Fruit fly (Drosophila melanogaster) whole organism, prepupa: ENCODE results near the gene Bub1.

Experiments used
- Blimp-1 ChIP-seq: fragments of 200-800 bp; sonication (Bioruptor generic); optimal IDR thresholded peaks from 3 replicates; lab custom pipeline; 2017; ENCODE audit warnings: missing biosample characterization, missing genetic modification characterization, mild to moderate bottlenecking, moderate library complexity, missing genetic modification reagents
- CG10631 ChIP-seq: fragments of 200-800 bp; sonication (Bioruptor generic); optimal IDR thresholded peaks from 2 replicates; lab custom pipeline; 2016; ENCODE audit warnings: missing biosample characterization, missing genetic modification characterization
- CG10669 ChIP-seq: fragments of 200-800 bp; sonication (Bioruptor generic); optimal IDR thresholded peaks from 3 replicates; lab custom pipeline; 2018; ENCODE audit warnings: missing biosample characterization, mild to moderate bottlenecking, missing genetic modification characterization, moderate library complexity
- CG11294 ChIP-seq: fragments of 200-800 bp; sonication (Bioruptor generic); IDR thresholded peaks from 2 replicates; pipeline ENCODE4 v1.3.6; 2022; ENCODE audit warnings: missing biosample characterization, missing genetic modification characterization
- CG11762 ChIP-seq: fragments of 200-800 bp; sonication (Bioruptor generic); optimal IDR thresholded peaks from 3 replicates; lab custom pipeline; 2016; ENCODE audit warnings: missing biosample characterization, missing genetic modification characterization; ENCODE audit not compliant: insufficient read depth
- CG15336 ChIP-seq: fragments of 200-800 bp; sonication (Bioruptor generic); IDR thresholded peaks from 2 replicates; pipeline ENCODE4 v1.3.6; 2022; ENCODE audit warnings: missing biosample characterization, missing genetic modification characterization
- CG16779 ChIP-seq: fragments of 200-800 bp; sonication (Bioruptor generic); optimal IDR thresholded peaks from 3 replicates; lab custom pipeline; 2017; ENCODE audit warnings: missing biosample characterization, mild to moderate bottlenecking, missing genetic modification characterization
- CG3032 ChIP-seq: fragments of 200-800 bp; optimal IDR thresholded peaks from 2 replicates; lab custom pipeline; 2019; ENCODE audit warnings: missing biosample characterization, mild to moderate bottlenecking, missing genetic modification characterization, moderate library complexity
- CG31627 ChIP-seq: fragments of 200-800 bp; sonication (Bioruptor generic); optimal IDR thresholded peaks from 3 replicates; lab custom pipeline; 2016; ENCODE audit warnings: missing biosample characterization, missing genetic modification characterization
- CG32006 ChIP-seq: fragments of 200-800 bp; sonication (Bioruptor generic); optimal IDR thresholded peaks from 3 replicates; lab custom pipeline; 2017; ENCODE audit warnings: missing biosample characterization, mild to moderate bottlenecking, missing genetic modification characterization
- CG34406 ChIP-seq: fragments of 200-800 bp; sonication (Bioruptor generic); optimal IDR thresholded peaks from 3 replicates; lab custom pipeline; 2016; ENCODE audit warnings: missing biosample characterization, missing genetic modification characterization
- CG3919 ChIP-seq: fragments of 200-800 bp; sonication (Bioruptor generic); optimal IDR thresholded peaks from 3 replicates; lab custom pipeline; 2016; ENCODE audit warnings: missing biosample characterization, missing genetic modification characterization
- CG4318 ChIP-seq: fragments of 200-800 bp; sonication (Bioruptor generic); optimal IDR thresholded peaks from 3 replicates; lab custom pipeline; 2017; ENCODE audit warnings: missing biosample characterization, mild to moderate bottlenecking, missing genetic modification characterization
- CG6163 ChIP-seq: fragments of 200-800 bp; sonication (Bioruptor generic); IDR thresholded peaks from 3 replicates; pipeline ENCODE4 v1.3.6; 2022; ENCODE audit warnings: missing biosample characterization, missing genetic modification characterization
- CG6276 ChIP-seq: fragments of 200-800 bp; sonication (Bioruptor generic); optimal IDR thresholded peaks from 2 replicates; lab custom pipeline; 2017; ENCODE audit warnings: missing biosample characterization, mild to moderate bottlenecking, missing genetic modification characterization
- CG6854 ChIP-seq: fragments of 200-800 bp; sonication (Bioruptor generic); optimal IDR thresholded peaks from 2 replicates; lab custom pipeline; 2017; ENCODE audit warnings: missing biosample characterization, mild to moderate bottlenecking, missing genetic modification characterization
- CG8319 ChIP-seq: fragments of 200-800 bp; sonication (Bioruptor generic); optimal IDR thresholded peaks from 3 replicates; lab custom pipeline; 2016; ENCODE audit warnings: missing biosample characterization, missing genetic modification characterization
- Eip78C ChIP-seq: fragments of 200-800 bp; sonication (Bioruptor generic); peaks from one replicate; lab custom pipeline; 2016; ENCODE audit warnings: missing biosample characterization, missing genetic modification characterization
- Eip93F ChIP-seq: fragments of 200-800 bp; sonication (Bioruptor generic); optimal IDR thresholded peaks from 2 replicates; lab custom pipeline; 2016; ENCODE audit warnings: missing biosample characterization, mild to moderate bottlenecking, missing genetic modification characterization
- Ets96B ChIP-seq: fragments of 200-800 bp; optimal IDR thresholded peaks from 2 replicates; lab custom pipeline; 2019; ENCODE audit warnings: missing biosample characterization, mild to moderate bottlenecking, missing genetic modification characterization, moderate library complexity
- Gug ChIP-seq: fragments of 200-800 bp; sonication (Bioruptor generic); IDR thresholded peaks from 2 replicates; pipeline ENCODE4 v1.3.6; 2022; ENCODE audit warnings: missing biosample characterization, missing genetic modification characterization
- Hr38 ChIP-seq: sonication (Bioruptor generic); optimal IDR thresholded peaks from 2 replicates; lab custom pipeline; 2016; ENCODE audit warnings: missing biosample characterization, missing genetic modification characterization
- Hr39 ChIP-seq: fragments of 200-800 bp; sonication (Bioruptor generic); optimal IDR thresholded peaks from 2 replicates; lab custom pipeline; 2016; ENCODE audit warnings: missing biosample characterization, missing genetic modification characterization
- Lpt ChIP-seq: fragments of 200-800 bp; sonication (Bioruptor generic); optimal IDR thresholded peaks from 3 replicates; lab custom pipeline; 2016; ENCODE audit warnings: missing biosample characterization, missing genetic modification characterization
- Met ChIP-seq: fragments of 200-800 bp; sonication (Bioruptor generic); optimal IDR thresholded peaks from 3 replicates; lab custom pipeline; 2016; ENCODE audit warnings: missing biosample characterization, missing genetic modification characterization
- Smox ChIP-seq: fragments of 200-800 bp; sonication (Bioruptor generic); optimal IDR thresholded peaks from 3 replicates; lab custom pipeline; 2016; ENCODE audit warnings: missing biosample characterization, missing genetic modification characterization
- Sox102F ChIP-seq: fragments of 200-800 bp; sonication (Bioruptor generic); optimal IDR thresholded peaks from 2 replicates; lab custom pipeline; 2016; ENCODE audit warnings: missing biosample characterization, mild to moderate bottlenecking, missing genetic modification characterization
- Sox14 ChIP-seq: fragments of 200-800 bp; sonication (Bioruptor generic); optimal IDR thresholded peaks from 3 replicates; lab custom pipeline; 2016; ENCODE audit warnings: missing biosample characterization, missing genetic modification characterization
- Sox15 ChIP-seq: fragments of 200-800 bp; sonication (Bioruptor generic); optimal IDR thresholded peaks from 3 replicates; lab custom pipeline; 2016; ENCODE audit warnings: missing biosample characterization, missing genetic modification characterization
- achi ChIP-seq: fragments of 200-800 bp; sonication (Bioruptor generic); optimal IDR thresholded peaks from 3 replicates; lab custom pipeline; 2016; ENCODE audit warnings: missing biosample characterization, missing genetic modification characterization
- acj6 ChIP-seq: fragments of 200-800 bp; sonication (Bioruptor generic); optimal IDR thresholded peaks from 3 replicates; lab custom pipeline; 2016; ENCODE audit warnings: missing biosample characterization, missing genetic modification characterization
- cyc ChIP-seq: fragments of 200-800 bp; sonication (Bioruptor generic); optimal IDR thresholded peaks from 3 replicates; lab custom pipeline; 2016; ENCODE audit warnings: missing biosample characterization, missing genetic modification characterization
- dac ChIP-seq: fragments of 200-800 bp; sonication (Bioruptor generic); optimal IDR thresholded peaks from 2 replicates; lab custom pipeline; 2017; ENCODE audit warnings: missing biosample characterization, mild to moderate bottlenecking, missing genetic modification characterization
- eg ChIP-seq: fragments of 200-800 bp; sonication (Bioruptor generic); IDR thresholded peaks from 3 replicates; pipeline ENCODE4 v1.3.6; 2022; ENCODE audit warnings: missing biosample characterization, missing genetic modification characterization
- esn ChIP-seq: fragments of 200-800 bp; sonication (Bioruptor generic); optimal IDR thresholded peaks from 2 replicates; lab custom pipeline; 2016; ENCODE audit warnings: missing biosample characterization, mild to moderate bottlenecking, missing genetic modification characterization, moderate library complexity
- fd85E ChIP-seq: fragments of 200-800 bp; sonication (Bioruptor generic); optimal IDR thresholded peaks from 3 replicates; lab custom pipeline; 2016; ENCODE audit warnings: missing biosample characterization, missing genetic modification characterization
- fkh ChIP-seq: fragments of 200-800 bp; sonication (Bioruptor generic); optimal IDR thresholded peaks from 3 replicates; lab custom pipeline; 2017; ENCODE audit warnings: missing biosample characterization, mild to moderate bottlenecking, missing genetic modification characterization, moderate library complexity
- lz ChIP-seq: fragments of 200-800 bp; sonication (Bioruptor generic); optimal IDR thresholded peaks from 3 replicates; lab custom pipeline; 2016; ENCODE audit warnings: missing biosample characterization, missing genetic modification characterization
- net ChIP-seq: fragments of 200-800 bp; sonication (Bioruptor generic); optimal IDR thresholded peaks from 3 replicates; lab custom pipeline; 2016; ENCODE audit warnings: missing biosample characterization, missing genetic modification characterization
- salr ChIP-seq, 2 experiments: fragments of 200-800 bp; sonication (Bioruptor generic); optimal IDR thresholded peaks; 3 replicates each; lab custom pipeline; 2016 to 2018; ENCODE audit warnings: missing biosample characterization in 2 of 2, missing genetic modification characterization in 2 of 2, mild to moderate bottlenecking in 1 of 2
- spab ChIP-seq: fragments of 200-800 bp; sonication (Bioruptor generic); optimal IDR thresholded peaks from 2 replicates; lab custom pipeline; 2017; ENCODE audit warnings: missing biosample characterization, mild to moderate bottlenecking, missing genetic modification characterization, missing genetic modification reagents
- ss ChIP-seq, 2 experiments: fragments of 200-800 bp; sonication (Bioruptor generic); optimal IDR thresholded peaks; 2 replicates in 1 of 2; 3 replicates in 1 of 2; lab custom pipeline; 2017 to 2018; ENCODE audit warnings: mild to moderate bottlenecking in 2 of 2, missing biosample characterization in 2 of 2, missing genetic modification characterization in 2 of 2, moderate library complexity in 1 of 2
- svp ChIP-seq: fragments of 200-800 bp; sonication (Bioruptor generic); peaks from one replicate; lab custom pipeline; 2016; ENCODE audit warnings: missing biosample characterization, missing genetic modification characterization
- vri ChIP-seq: fragments of 200-800 bp; sonication (Bioruptor generic); optimal IDR thresholded peaks from 3 replicates; lab custom pipeline; 2016; ENCODE audit warnings: missing biosample characterization, mild to moderate bottlenecking, missing genetic modification characterization

Bub1 gene

dm6 chr2L:5254105-5254711 is 24.5 kb upstream of the Bub1 start (continued):
- TF ChIP-seq Eip78C (peak; percentile 99), Sox15 (GFP tag; lab: Kevin White, UChicago) (peak; percentile 89), CG6163 (GFP tag; lab: Robert Waterston, UW) (peak; percentile 93), CG10631 (GFP tag; lab: Kevin White, UChicago) (peak; percentile 94), CG6276 (GFP tag; lab: Kevin White, UChicago) (peak; percentile 77), svp (peak; percentile 99), dac (peak; percentile 44), CG32006 (GFP tag; lab: Kevin White, UChicago) (peak; percentile 80), CG15336 (GFP tag; lab: Robert Waterston, UW) (peak; percentile 80), Sox14 (GFP tag; lab: Kevin White, UChicago) (peak; percentile 96), Smox (peak; percentile 97), CG31627 (GFP tag; lab: Kevin White, UChicago) (peak; percentile 96), lz (GFP tag; lab: Kevin White, UChicago) (peak; percentile 96), Lpt (peak; percentile 71), CG34406 (peak; percentile 93), spab (GFP tag; lab: Kevin White, UChicago) (peak; percentile 95), Blimp-1 (peak; percentile 83), net (GFP tag; lab: Kevin White, UChicago) (peak; percentile 91), CG3032 (tag; lab: Kevin White, UChicago) (peak; percentile 93), vri (peak; percentile 99), acj6 (GFP tag; lab: Kevin White, UChicago) (peak; percentile 91), CG8319 (GFP tag; lab: Kevin White, UChicago) (peak; percentile 86), Ets96B (tag; lab: Kevin White, UChicago) (peak; percentile 94), eg (peak; percentile 76), fkh (no peak), CG16779 (tag; lab: Kevin White, UChicago) (peak; percentile 78), CG10669 (peak; percentile 90), Sox102F (GFP tag; lab: Kevin White, UChicago) (peak; percentile 95), Met (GFP tag; lab: Kevin White, UChicago) (peak; percentile 97), Eip93F (GFP tag; lab: Kevin White, UChicago) (peak; percentile 78)

- no peak for TF ChIP-seq fd85E (GFP tag; lab: Kevin White, UChicago)
- TF ChIP-seq Lpt, result no peak
- peak; percentile 59 for TF ChIP-seq CG6854
- TF ChIP-seq svp, result peak; percentile 98
- peak; percentile 6 for TF ChIP-seq CG4318 (GFP tag; lab: Kevin White, UChicago)
- TF ChIP-seq Met (GFP tag; lab: Kevin White, UChicago), result peak; percentile 89
- peak; percentile 59 for TF ChIP-seq CG10669
- no peak for TF ChIP-seq CG16779 (tag; lab: Kevin White, UChicago)
- TF ChIP-seq eg, result peak; percentile 64
- peak; percentile 83 for TF ChIP-seq cyc (GFP tag; lab: Kevin White, UChicago)
- TF ChIP-seq Blimp-1, result peak; percentile 25
- peak; percentile 30 for TF ChIP-seq CG8319 (GFP tag; lab: Kevin White, UChicago)
- peak; percentile 20; the same call in 1 of the 2 replicates for TF ChIP-seq Gug (GFP tag; lab: Robert Waterston, UW)
- TF ChIP-seq CG6276 (GFP tag; lab: Kevin White, UChicago), result no peak
- peak; percentile 81 for TF ChIP-seq Smox
- peak; percentile 99 for TF ChIP-seq vri
- peak; percentile 79 for TF ChIP-seq Sox14 (GFP tag; lab: Kevin White, UChicago)
- no peak; the same call in 1 of the 2 replicates for TF ChIP-seq CG11294 (GFP tag; lab: Robert Waterston, UW)
- peak; percentile 88 for TF ChIP-seq Eip78C
- TF ChIP-seq achi (GFP tag; lab: Kevin White, UChicago), result peak; percentile 63
- peak; percentile 26 to 54 for TF ChIP-seq ss (GFP tag; optimal IDR thresholded peaks at IDR 0.05; lab: Kevin White, UChicago)
- TF ChIP-seq salr (GFP tag; optimal IDR thresholded peaks at IDR 0.05; lab: Kevin White, UChicago), result peak; percentile 4 to 32
- peak; percentile 44 for TF ChIP-seq spab (GFP tag; lab: Kevin White, UChicago)
- peak; percentile 83 for TF ChIP-seq CG31627 (GFP tag; lab: Kevin White, UChicago)
- peak; percentile 56 for TF ChIP-seq net (GFP tag; lab: Kevin White, UChicago)
- peak; percentile 54 for TF ChIP-seq CG11762 (GFP tag; lab: Kevin White, UChicago)
- TF ChIP-seq CG15336 (GFP tag; lab: Robert Waterston, UW), result no peak
- peak; percentile 47 for TF ChIP-seq CG3919 (GFP tag; lab: Kevin White, UChicago)
- peak; percentile 39 for TF ChIP-seq CG3032 (tag; lab: Kevin White, UChicago)
- TF ChIP-seq CG6163 (GFP tag; lab: Robert Waterston, UW), result peak; percentile 80
- peak; percentile 88 for TF ChIP-seq esn (GFP tag; lab: Kevin White, UChicago)
- no peak for TF ChIP-seq Hr38
- peak; percentile 54 for TF ChIP-seq Sox15 (GFP tag; lab: Kevin White, UChicago)
- TF ChIP-seq Hr39 (GFP tag; lab: Kevin White, UChicago), result peak; percentile 85
Observed at dm6 chr2L:5256036-5256846, 22.4 kb upstream of the Bub1 start.
